Worm (Caenorhabditis elegans): ENCODE measurements around the gene C45G9.4.

C45G9.4 gene

DNA sequence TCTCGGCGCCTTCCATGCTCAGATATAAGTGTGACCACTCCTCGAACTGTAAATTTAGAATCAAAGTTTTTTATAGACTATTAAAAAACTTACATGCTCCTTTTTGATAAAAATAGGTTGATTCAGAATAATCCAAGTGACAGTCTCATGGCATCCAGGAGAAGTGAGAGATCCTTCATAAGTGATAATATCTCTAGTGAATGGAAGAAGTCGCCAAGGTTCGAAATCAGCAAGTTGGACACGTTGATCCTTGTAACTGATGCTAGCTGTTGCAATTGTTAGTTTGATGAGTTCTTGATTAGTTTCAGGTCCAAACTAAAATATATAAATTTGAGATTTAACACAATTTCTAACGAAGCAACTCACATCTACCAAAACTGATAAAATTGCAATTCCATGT lies 20.8 kb downstream of the C45G9.4 start:
- TF ChIP-seq ztf-3 (GFP tag; optimal IDR thresholded peaks at IDR 0.05) (no peak), madf-8 (GFP tag; conservative IDR thresholded peaks at IDR 0.05) (no peak), F10E7.11 (tag; optimal IDR thresholded peaks at IDR 0.05) (no peak), B0336.3 (GFP tag; IDR thresholded peaks at IDR 0.05) (0 out of 2 replicates have a peak, but pooled peaks have one; percentile 23), attf-5 (GFP tag; optimal IDR thresholded peaks at IDR 0.05) (peak; percentile 32), lin-35 (GFP tag; optimal IDR thresholded peaks at IDR 0.05) (peak in 1 of 3 experiments; percentile 8), mes-4 (tag; optimal IDR thresholded peaks at IDR 0.05) (no peak), madf-6 (GFP tag; IDR thresholded peaks at IDR 0.05) (peak; percentile 25; the same call in 1 of the 2 replicates), lin-54 (GFP tag; optimal IDR thresholded peaks at IDR 0.05) (peak; percentile 4), xnd-1 (tag; optimal IDR thresholded peaks at IDR 0.05) (no peak), C17E4.6 (GFP tag; IDR thresholded peaks at IDR 0.05) (no peak), ceh-91 (GFP tag; IDR thresholded peaks at IDR 0.05) (no peak), K11D2.4 (GFP tag; IDR thresholded peaks at IDR 0.05) (no peak), B0261.1 (tag; optimal IDR thresholded peaks at IDR 0.05) (no peak), mel-28 (tag; optimal IDR thresholded peaks at IDR 0.05; ENCODE audit: borderline replicate concordance) (no peak), hlh-12 (tag; optimal IDR thresholded peaks at IDR 0.05) (no peak), nfya-1 (tag; optimal IDR thresholded peaks at IDR 0.05; ENCODE audit: borderline replicate concordance, insufficient read depth) (no peak), dox-1 (GFP tag; IDR thresholded peaks at IDR 0.05) (no peak), hsf-1 (GFP tag; IDR thresholded peaks at IDR 0.05) (0 out of 2 replicates have a peak, but pooled peaks have one; percentile 16), rec-8 (tag; optimal IDR thresholded peaks at IDR 0.05) (no peak), Y79H2A.3 (GFP tag; conservative IDR thresholded peaks at IDR 0.05) (no peak), F52B5.7 (tag; optimal IDR thresholded peaks at IDR 0.05) (no peak), ets-4 (GFP tag; optimal IDR thresholded peaks at IDR 0.05) (no peak), repo-1 (tag; optimal IDR thresholded peaks at IDR 0.05) (peak; percentile 30), egrh-3 (GFP tag; IDR thresholded peaks at IDR 0.05) (no peak), snpc-4 (GFP tag; optimal IDR thresholded peaks at IDR 0.05) (no peak), snpc-4 (tag; optimal IDR thresholded peaks at IDR 0.05) (peak in 2 of 4 experiments; percentile 32 to 45), unc-62 (GFP tag; optimal IDR thresholded peaks at IDR 0.05) (no peak), him-1 (tag; optimal IDR thresholded peaks at IDR 0.05) (peak; percentile 7), B0035.1 (tag; optimal IDR thresholded peaks at IDR 0.05) (no peak), zim-3 (tag; optimal IDR thresholded peaks at IDR 0.05) (no peak), lin-40 (tag; optimal IDR thresholded peaks at IDR 0.05) (peak; percentile 38), ekl-4 (GFP tag; IDR thresholded peaks at IDR 0.05) (0 out of 2 replicates have a peak, but pooled peaks have one; percentile 7), snpc-1.1 (tag; optimal IDR thresholded peaks at IDR 0.05; ENCODE audit: insufficient read depth) (no peak), rpc-1 (optimal IDR thresholded peaks at IDR 0.05) (no peak), rpc-1 (tag; optimal IDR thresholded peaks at IDR 0.05) (no peak), tlf-1 (GFP tag; optimal IDR thresholded peaks at IDR 0.05) (peak; percentile 59), F37B4.10 (GFP tag; IDR thresholded peaks at IDR 0.05) (no peak), die-1 (tag; optimal IDR thresholded peaks at IDR 0.05) (no peak), unc-130 (GFP tag; optimal IDR thresholded peaks at IDR 0.05) (no peak), Y53G8AR.9 (GFP tag; conservative IDR thresholded peaks at IDR 0.05) (peak; percentile 8; the same call in 1 of the 2 replicates), lag-1 (GFP tag; IDR thresholded peaks at IDR 0.05) (no peak), ztf-22 (GFP tag; optimal IDR thresholded peaks at IDR 0.05) (peak; percentile 9), sdz-38 (tag; optimal IDR thresholded peaks at IDR 0.05) (no peak), hlh-26 (GFP tag; conservative IDR thresholded peaks at IDR 0.05) (no peak), ztf-26 (tag; optimal IDR thresholded peaks at IDR 0.05) (no peak), Y53F4B.3 (GFP tag; IDR thresholded peaks at IDR 0.05) (no peak), let-526 (GFP tag; IDR thresholded peaks at IDR 0.05) (no peak), egl-44 (GFP tag; IDR thresholded peaks at IDR 0.05) (no peak)
